Worm (Caenorhabditis elegans) whole organism, L4 larva: Measurements from ENCODE around the gene C52A10.3.

Source experiments
- D1046.2 ChIP-seq: fragments of 200-800 bp; sonication (Bioruptor generic); IDR thresholded peaks from 2 replicates; pipeline ENCODE4 v1.3.6; 2022; ENCODE audit warnings: missing genetic modification characterization, missing compliant biosample characterization
- F26F4.8 ChIP-seq: fragments of 200-800 bp; sonication (Bioruptor generic); conservative IDR thresholded peaks from 2 replicates; pipeline ENCODE4 v1.3.6; 2022; ENCODE audit warnings: missing genetic modification characterization, missing compliant biosample characterization
- F44E2.7 ChIP-seq: fragments of 200-800 bp; sonication (Bioruptor generic); IDR thresholded peaks from 2 replicates; pipeline ENCODE4 v2.1.2; 2022; ENCODE audit warnings: missing genetic modification characterization, missing compliant biosample characterization
- F49E8.2 ChIP-seq: sonication (generic microtip); optimal IDR thresholded peaks from 2 replicates; lab custom pipeline; 2016; ENCODE audit warnings: missing compliant biosample characterization, mild to moderate bottlenecking, missing genetic modification characterization, borderline replicate concordance
- T26A8.4 ChIP-seq: fragments of 200-800 bp; sonication (Bioruptor generic); IDR thresholded peaks from 2 replicates; pipeline ENCODE4 v1.3.6; 2022; ENCODE audit warnings: missing genetic modification characterization, missing compliant biosample characterization
- Y48G9A.11 ChIP-seq: fragments of 200-800 bp; sonication (Bioruptor generic); IDR thresholded peaks from 2 replicates; pipeline ENCODE4 v1.3.6; 2022; ENCODE audit warnings: missing genetic modification reagents, missing genetic modification characterization, missing compliant biosample characterization
- Y5F2A.4 ChIP-seq: fragments of 200-800 bp; sonication (Bioruptor generic); optimal IDR thresholded peaks from 2 replicates; lab custom pipeline; 2018; ENCODE audit warnings: mild to moderate bottlenecking, missing genetic modification characterization, missing compliant biosample characterization
- Y75B8A.6 ChIP-seq: fragments of 200-800 bp; sonication (Bioruptor generic); IDR thresholded peaks from 2 replicates; pipeline ENCODE4 v1.3.6; 2022; ENCODE audit warnings: missing genetic modification reagents, missing genetic modification characterization, missing compliant biosample characterization
- ZK546.5 ChIP-seq, 2 experiments: sonication (generic microtip); optimal IDR thresholded peaks; 2 replicates each; lab custom pipeline; 2017; ENCODE audit warnings: missing biosample characterization in 2 of 2, missing genetic modification characterization in 2 of 2
- aha-1 ChIP-seq: fragments of 150-350 bp; peaks from one replicate; lab custom pipeline; 2014; ENCODE audit warnings: missing biosample characterization, missing genetic modification characterization
- aly-2 ChIP-seq: sonication (generic microtip); optimal IDR thresholded peaks from 2 replicates; lab custom pipeline; 2018; ENCODE audit warnings: missing biosample characterization, missing genetic modification characterization
- ceh-28 ChIP-seq: fragments of 150-350 bp; optimal IDR thresholded peaks from 2 replicates; lab custom pipeline; 2014; ENCODE audit warnings: missing biosample characterization, missing genetic modification reagents, missing genetic modification characterization
- ceh-82 ChIP-seq: sonication (generic microtip); optimal IDR thresholded peaks from 2 replicates; lab custom pipeline; 2017; ENCODE audit warnings: missing biosample characterization, missing genetic modification characterization
- ctbp-1 ChIP-seq: fragments of 200-800 bp; sonication (Bioruptor generic); IDR thresholded peaks from 2 replicates; pipeline ENCODE4 v1.3.6; 2022; ENCODE audit warnings: missing genetic modification reagents, missing genetic modification characterization, missing compliant biosample characterization
- daf-12 ChIP-seq: fragments of 150-350 bp; optimal IDR thresholded peaks from 2 replicates; lab custom pipeline; 2014; ENCODE audit warnings: missing biosample characterization, missing genetic modification reagents, missing genetic modification characterization
- daf-16 ChIP-seq, 3 experiments: sonication (generic microtip); optimal IDR thresholded peaks; 2 replicates each; lab custom pipeline; 2016 to 2017; ENCODE audit warnings: missing genetic modification characterization in 3 of 3, missing genetic modification reagents in 3 of 3, mild to moderate bottlenecking in 2 of 3, missing compliant biosample characterization in 2 of 3, missing biosample characterization in 1 of 3, moderate library complexity in 1 of 3
- daf-8 ChIP-seq: fragments of 200-800 bp; sonication (Bioruptor generic); IDR thresholded peaks from 2 replicates; pipeline ENCODE4 v1.3.6; 2022; ENCODE audit warnings: missing genetic modification characterization, missing compliant biosample characterization
- dmd-6 ChIP-seq: fragments of 200-800 bp; sonication (Bioruptor generic); IDR thresholded peaks from 2 replicates; pipeline ENCODE4 v1.3.6; 2022; ENCODE audit warnings: missing genetic modification reagents, missing genetic modification characterization, missing compliant biosample characterization
- dpl-1 ChIP-seq: fragments of 150-350 bp; optimal IDR thresholded peaks from 2 replicates; lab custom pipeline; 2014; ENCODE audit warnings: missing biosample characterization, missing genetic modification reagents, missing genetic modification characterization
- dve-1 ChIP-seq: sonication (generic microtip); optimal IDR thresholded peaks from 2 replicates; lab custom pipeline; 2017; ENCODE audit warnings: antibody characterized with exemption, mild to moderate bottlenecking, missing genetic modification characterization, missing compliant biosample characterization; ENCODE audit not compliant: insufficient read depth
- fkh-10 ChIP-seq: fragments of 150-350 bp; optimal IDR thresholded peaks from 2 replicates; lab custom pipeline; 2014; ENCODE audit warnings: missing biosample characterization, missing genetic modification reagents, missing genetic modification characterization
- fos-1 ChIP-seq: fragments of 150-350 bp; optimal IDR thresholded peaks from 2 replicates; lab custom pipeline; 2014; ENCODE audit warnings: missing biosample characterization, missing genetic modification characterization
- hif-1 ChIP-seq, 2 experiments: sonication (generic microtip); optimal IDR thresholded peaks; 2 replicates each; lab custom pipeline; 2016 to 2017; ENCODE audit warnings: missing compliant biosample characterization in 2 of 2, missing genetic modification characterization in 2 of 2, missing genetic modification reagents in 2 of 2, missing genotype in 2 of 2, mild to moderate bottlenecking in 1 of 2
- hlh-11 ChIP-seq: fragments of 200-800 bp; sonication (Bioruptor generic); optimal IDR thresholded peaks from 2 replicates; lab custom pipeline; 2018; ENCODE audit warnings: mild to moderate bottlenecking, missing genetic modification characterization, missing compliant biosample characterization
- hlh-30 ChIP-seq: sonication (generic microtip); optimal IDR thresholded peaks from 2 replicates; lab custom pipeline; 2017; ENCODE audit warnings: antibody characterized with exemption, mild to moderate bottlenecking, missing genetic modification characterization, missing compliant biosample characterization; ENCODE audit not compliant: insufficient read depth
- hmg-1.1 ChIP-seq: fragments of 200-800 bp; sonication (Bioruptor generic); IDR thresholded peaks from 2 replicates; pipeline ENCODE4 v1.3.6; 2022; ENCODE audit warnings: missing genetic modification reagents, missing genetic modification characterization, missing compliant biosample characterization
- lin-15B ChIP-seq: fragments of 150-350 bp; sonication (generic microtip); optimal IDR thresholded peaks from 3 replicates; lab custom pipeline; 2014; ENCODE audit warnings: missing biosample characterization, missing genetic modification characterization
- lir-3 ChIP-seq: sonication (generic microtip); optimal IDR thresholded peaks from 2 replicates; lab custom pipeline; 2016; ENCODE audit warnings: mild to moderate bottlenecking, missing genetic modification characterization, missing compliant biosample characterization
- madf-5 ChIP-seq, 2 experiments: fragments of 200-800 bp; sonication (Bioruptor generic); IDR thresholded peaks; 2 replicates each; pipeline ENCODE4 v1.3.6; 2022; ENCODE audit warnings: missing compliant biosample characterization in 2 of 2, missing genetic modification characterization in 2 of 2
- mes-2 ChIP-seq: sonication (generic microtip); optimal IDR thresholded peaks from 2 replicates; lab custom pipeline; 2016; ENCODE audit warnings: missing genotype, mild to moderate bottlenecking, missing genetic modification characterization, missing compliant biosample characterization; ENCODE audit not compliant: poor library complexity, severe bottlenecking
- mxl-3 ChIP-seq: fragments of 200-800 bp; sonication (Bioruptor generic); optimal IDR thresholded peaks from 2 replicates; lab custom pipeline; 2018; ENCODE audit warnings: mild to moderate bottlenecking, missing genetic modification characterization, missing compliant biosample characterization
- nhr-10 ChIP-seq: fragments of 150-350 bp; optimal IDR thresholded peaks from 2 replicates; lab custom pipeline; 2014; ENCODE audit warnings: missing biosample characterization, missing genetic modification characterization
- nhr-102 ChIP-seq: sonication (generic microtip); optimal IDR thresholded peaks from 2 replicates; lab custom pipeline; 2016; ENCODE audit warnings: mild to moderate bottlenecking, missing genetic modification characterization, moderate library complexity, missing compliant biosample characterization
- nhr-11 ChIP-seq: fragments of 150-350 bp; optimal IDR thresholded peaks from 2 replicates; lab custom pipeline; 2014; ENCODE audit warnings: missing biosample characterization, missing genetic modification characterization
- nhr-237 ChIP-seq: sonication (generic microtip); optimal IDR thresholded peaks from 2 replicates; lab custom pipeline; 2017; ENCODE audit warnings: missing biosample characterization, missing genetic modification characterization
- nhr-28 ChIP-seq: fragments of 150-350 bp; optimal IDR thresholded peaks from 2 replicates; lab custom pipeline; 2014; ENCODE audit warnings: missing biosample characterization, missing genetic modification characterization
- nhr-41 ChIP-seq: fragments of 200-800 bp; sonication (Bioruptor generic); IDR thresholded peaks from 2 replicates; pipeline ENCODE4 v1.3.6; 2022; ENCODE audit warnings: missing genetic modification reagents, missing genetic modification characterization, missing compliant biosample characterization
- nhr-42 ChIP-seq: fragments of 200-800 bp; sonication (Bioruptor generic); IDR thresholded peaks from 2 replicates; pipeline ENCODE4 v1.3.6; 2022; ENCODE audit warnings: missing genetic modification characterization, missing compliant biosample characterization
- nhr-48 ChIP-seq: sonication (generic microtip); optimal IDR thresholded peaks from 2 replicates; lab custom pipeline; 2016; ENCODE audit warnings: mild to moderate bottlenecking, missing genetic modification characterization, missing compliant biosample characterization
- nhr-76 ChIP-seq: fragments of 150-350 bp; optimal IDR thresholded peaks from 2 replicates; lab custom pipeline; 2014; ENCODE audit warnings: missing biosample characterization, missing genetic modification characterization
- nhr-77 ChIP-seq: fragments of 150-350 bp; optimal IDR thresholded peaks from 2 replicates; lab custom pipeline; 2014; ENCODE audit warnings: missing biosample characterization, missing genetic modification characterization
- pha-4 ChIP-seq, 2 experiments: fragments of 150-350 bp in 1 of 2; fragments of 200-800 bp in 1 of 2; sonication (Bioruptor generic) in 1 of 2; IDR thresholded peaks in 1 of 2; optimal IDR thresholded peaks in 1 of 2; 2 replicates each; pipeline versions ENCODE4 v1.3.6 to Lab custom; 2014 to 2022; ENCODE audit warnings: missing genetic modification characterization in 2 of 2, missing genetic modification reagents in 2 of 2, missing biosample characterization in 1 of 2, missing compliant biosample characterization in 1 of 2
- pqm-1 ChIP-seq: sonication (generic microtip); optimal IDR thresholded peaks from 2 replicates; lab custom pipeline; 2017; ENCODE audit warnings: missing biosample characterization, missing genetic modification characterization
- saeg-2 ChIP-seq: fragments of 200-800 bp; sonication (Bioruptor generic); IDR thresholded peaks from 2 replicates; pipeline ENCODE4 v1.3.6; 2022; ENCODE audit warnings: missing genetic modification reagents, missing genetic modification characterization, missing compliant biosample characterization
- sdz-12 ChIP-seq: fragments of 200-800 bp; sonication (Bioruptor generic); optimal IDR thresholded peaks from 2 replicates; lab custom pipeline; 2018; ENCODE audit warnings: mild to moderate bottlenecking, missing genetic modification characterization, missing compliant biosample characterization
- set-16 ChIP-seq: fragments of 200-800 bp; sonication (Bioruptor generic); IDR thresholded peaks from 2 replicates; pipeline ENCODE4 v1.3.6; 2022; ENCODE audit warnings: missing genetic modification reagents, missing genetic modification characterization, missing compliant biosample characterization
- skn-1 ChIP-seq: fragments of 150-350 bp; optimal IDR thresholded peaks from 2 replicates; lab custom pipeline; 2014; ENCODE audit warnings: missing biosample characterization, missing genetic modification characterization
- snpc-1.2 ChIP-seq: fragments of 200-800 bp; sonication (Bioruptor generic); IDR thresholded peaks from 2 replicates; pipeline ENCODE4 v1.3.6; 2022; ENCODE audit warnings: missing genetic modification reagents, missing genetic modification characterization, missing compliant biosample characterization
- zag-1 ChIP-seq: fragments of 150-350 bp; optimal IDR thresholded peaks from 2 replicates; lab custom pipeline; 2014; ENCODE audit warnings: missing biosample characterization, missing genetic modification characterization
- zfp-3 ChIP-seq: fragments of 200-800 bp; sonication (Bioruptor generic); conservative IDR thresholded peaks from 2 replicates; pipeline ENCODE4 v1.3.6; 2022; ENCODE audit warnings: missing genetic modification reagents, missing genetic modification characterization, missing compliant biosample characterization
- zip-2 ChIP-seq: fragments of 150-350 bp; optimal IDR thresholded peaks from 2 replicates; lab custom pipeline; 2014; ENCODE audit warnings: missing biosample characterization, missing genetic modification characterization

C52A10.3 gene

ce11 chrV:5272619-5273074, 33.3 kb upstream of the C52A10.3 start:
- no peak for TF ChIP-seq sdz-12
- TF ChIP-seq lin-15B, result no peak
- peak; percentile 17 for TF ChIP-seq nhr-102 (tag; lab: Kevin White, UChicago)
- no peak for TF ChIP-seq Y75B8A.6 (GFP tag; lab: Robert Waterston, UW)
- TF ChIP-seq madf-5 (GFP tag; IDR thresholded peaks at IDR 0.05; lab: Robert Waterston, UW), result no peak
- no peak for TF ChIP-seq pqm-1 (tag; lab: Kevin White, UChicago)
- no peak for TF ChIP-seq T26A8.4 (GFP tag; lab: Robert Waterston, UW)
- no peak for TF ChIP-seq nhr-42 (GFP tag; lab: Robert Waterston, UW)
- no peak for TF ChIP-seq ctbp-1
- TF ChIP-seq F49E8.2 (tag; lab: Kevin White, UChicago), result no peak
- TF ChIP-seq hif-1 (tag; optimal IDR thresholded peaks at IDR 0.05; lab: Kevin White, UChicago), result no peak
- no peak for TF ChIP-seq zag-1 (tag; lab: Kevin White, UChicago)
- TF ChIP-seq dpl-1, result no peak
- no peak for TF ChIP-seq zip-2
- TF ChIP-seq set-16, result no peak
- no peak for TF ChIP-seq nhr-76 (tag; lab: Kevin White, UChicago)
- TF ChIP-seq fkh-10 (GFP tag; lab: Kevin White, UChicago), result no peak
- TF ChIP-seq pha-4 (GFP tag; IDR thresholded peaks at IDR 0.05; lab: Robert Waterston, UW), result no peak
- no peak for TF ChIP-seq pha-4 (tag; optimal IDR thresholded peaks at IDR 0.05; lab: Kevin White, UChicago)
- TF ChIP-seq mxl-3 (GFP tag; lab: Kevin White, UChicago), result peak; percentile 81
- no peak for TF ChIP-seq nhr-237 (tag; lab: Kevin White, UChicago)
- no peak for TF ChIP-seq saeg-2 (GFP tag; lab: Robert Waterston, UW)
- TF ChIP-seq nhr-28 (tag; lab: Kevin White, UChicago), result peak; percentile 48
- no peak for TF ChIP-seq nhr-10 (tag; lab: Kevin White, UChicago)
- TF ChIP-seq zfp-3 (GFP tag; lab: Robert Waterston, UW), result no peak
- peak; percentile 15 for TF ChIP-seq hlh-30 (tag; lab: Kevin White, UChicago)
- TF ChIP-seq daf-12, result no peak
- no peak for TF ChIP-seq D1046.2 (GFP tag; lab: Robert Waterston, UW)
- TF ChIP-seq nhr-11 (tag; lab: Kevin White, UChicago), result no peak
- TF ChIP-seq snpc-1.2 (GFP tag; lab: Robert Waterston, UW), result no peak
- no peak for TF ChIP-seq dve-1 (tag; lab: Kevin White, UChicago)
- TF ChIP-seq F44E2.7, result no peak
- no peak for TF ChIP-seq F26F4.8
- TF ChIP-seq nhr-41, result no peak
- no peak for TF ChIP-seq daf-16 (GFP tag; optimal IDR thresholded peaks at IDR 0.05; lab: Kevin White, UChicago)
- peak; percentile 52 for TF ChIP-seq daf-16 (tag; optimal IDR thresholded peaks at IDR 0.05; lab: Kevin White, UChicago)
- peak; percentile 70 for TF ChIP-seq hlh-11 (tag; lab: Kevin White, UChicago)
- TF ChIP-seq ZK546.5 (tag; optimal IDR thresholded peaks at IDR 0.05; lab: Kevin White, UChicago), result no peak
- no peak for TF ChIP-seq daf-8
- TF ChIP-seq ceh-28 (tag; lab: Kevin White, UChicago), result no peak
- TF ChIP-seq nhr-48 (tag; lab: Kevin White, UChicago), result peak; percentile 60
- TF ChIP-seq dmd-6 (GFP tag; lab: Robert Waterston, UW), result peak; percentile 46; the same call in 1 of the 2 replicates
- no peak for TF ChIP-seq Y48G9A.11
- no peak for TF ChIP-seq fos-1 (tag; lab: Kevin White, UChicago)
- no peak for TF ChIP-seq lir-3 (tag; lab: Kevin White, UChicago)
- no peak for TF ChIP-seq ceh-82 (tag; lab: Kevin White, UChicago)
- no peak for TF ChIP-seq skn-1 (tag; lab: Kevin White, UChicago)
- no peak for TF ChIP-seq mes-2
- 0 out of 2 replicates have a peak, but pooled peaks have one; percentile 17 for TF ChIP-seq hmg-1.1 (GFP tag; lab: Robert Waterston, UW)
- TF ChIP-seq aly-2 (tag; lab: Kevin White, UChicago), result no peak
- peak; percentile 39 for TF ChIP-seq aha-1 (tag; lab: Kevin White, UChicago)
- no peak for TF ChIP-seq nhr-77 (tag; lab: Kevin White, UChicago)
- no peak for TF ChIP-seq Y5F2A.4 (GFP tag; lab: Kevin White, UChicago)
